Worm (Caenorhabditis elegans) whole organism, L1 larva: ENCODE results near the gene T16G12.6.

Experiments used
- C04F5.9 ChIP-seq: sonication (generic microtip); optimal IDR thresholded peaks from 2 replicates; lab custom pipeline; 2016; ENCODE audit warnings: missing genetic modification characterization, missing compliant biosample characterization
- Y116A8C.19 ChIP-seq: sonication (generic microtip); optimal IDR thresholded peaks from 2 replicates; lab custom pipeline; 2016; ENCODE audit warnings: missing compliant biosample characterization, missing genetic modification characterization, borderline replicate concordance
- aly-2 ChIP-seq: fragments of 150-350 bp; optimal IDR thresholded peaks from 2 replicates; lab custom pipeline; 2014; ENCODE audit warnings: missing biosample characterization, missing genetic modification characterization
- ama-1 ChIP-seq: fragments of 150-350 bp; optimal IDR thresholded peaks from 2 replicates; lab custom pipeline; 2014
- ceh-8 ChIP-seq: fragments of 200-800 bp; sonication (Bioruptor generic); optimal IDR thresholded peaks from 2 replicates; lab custom pipeline; 2018; ENCODE audit warnings: mild to moderate bottlenecking, missing genetic modification characterization, moderate library complexity, missing compliant biosample characterization
- ceh-82 ChIP-seq, 3 experiments: fragments of 150-350 bp in 1 of 3; sonication (generic microtip) in 2 of 3; optimal IDR thresholded peaks; 2 replicates each; lab custom pipeline; 2014 to 2017; ENCODE audit warnings: missing biosample characterization in 3 of 3, missing genetic modification characterization in 3 of 3
- dsc-1 ChIP-seq: sonication (generic microtip); optimal IDR thresholded peaks from 2 replicates; lab custom pipeline; 2016; ENCODE audit warnings: mild to moderate bottlenecking, missing genetic modification characterization, missing compliant biosample characterization
- efl-1 ChIP-seq, 4 experiments: fragments of 150-350 bp; optimal IDR thresholded peaks in 3 of 4; peaks in 1 of 4; 1 replicate in 1 of 4; 2 replicates in 3 of 4; lab custom pipeline; 2014; ENCODE audit warnings: missing biosample characterization in 2 of 4, missing genetic modification characterization in 2 of 4, missing genetic modification reagents in 2 of 4
- egl-27 ChIP-seq, 2 experiments: fragments of 150-350 bp in 1 of 2; sonication (generic microtip); optimal IDR thresholded peaks; 3 replicates each; lab custom pipeline; 2017 to 2018; ENCODE audit warnings: missing biosample characterization in 2 of 2, missing genetic modification characterization in 2 of 2, missing genetic modification reagents in 2 of 2
- fkh-10 ChIP-seq: sonication (generic microtip); optimal IDR thresholded peaks from 2 replicates; lab custom pipeline; 2017; ENCODE audit warnings: missing biosample characterization, missing genetic modification reagents, missing genetic modification characterization
- fkh-8 ChIP-seq: sonication (generic microtip); optimal IDR thresholded peaks from 2 replicates; lab custom pipeline; 2016; ENCODE audit warnings: mild to moderate bottlenecking, missing genetic modification characterization, missing compliant biosample characterization
- fos-1 ChIP-seq: fragments of 150-350 bp; optimal IDR thresholded peaks from 2 replicates; lab custom pipeline; 2014; ENCODE audit warnings: missing biosample characterization, missing genetic modification characterization
- hlh-4 ChIP-seq: sonication (generic microtip); optimal IDR thresholded peaks from 2 replicates; lab custom pipeline; 2016; ENCODE audit warnings: mild to moderate bottlenecking, missing genetic modification characterization, missing compliant biosample characterization
- isw-1 ChIP-seq: fragments of 200-800 bp; sonication (Bioruptor generic); IDR thresholded peaks from 2 replicates; pipeline ENCODE4 v1.3.6; 2022; ENCODE audit warnings: missing genetic modification characterization, missing compliant biosample characterization
- lin-14 ChIP-seq: fragments of 200-800 bp; sonication (Bioruptor generic); optimal IDR thresholded peaks from 2 replicates; lab custom pipeline; 2018; ENCODE audit warnings: mild to moderate bottlenecking, missing genetic modification characterization, moderate library complexity, missing compliant biosample characterization
- lin-35 ChIP-seq, 2 experiments: fragments of 150-350 bp; optimal IDR thresholded peaks; 2 replicates each; lab custom pipeline; 2014; ENCODE audit warnings: missing biosample characterization in 2 of 2, missing genetic modification characterization in 2 of 2, missing genetic modification reagents in 2 of 2
- lin-39 ChIP-seq: fragments of 150-350 bp; optimal IDR thresholded peaks from 2 replicates; lab custom pipeline; 2014; ENCODE audit warnings: missing biosample characterization, missing genetic modification reagents, missing genetic modification characterization
- lir-3 ChIP-seq: sonication (generic microtip); optimal IDR thresholded peaks from 2 replicates; lab custom pipeline; 2016; ENCODE audit warnings: mild to moderate bottlenecking, missing genetic modification characterization, moderate library complexity, missing compliant biosample characterization; ENCODE audit not compliant: poor library complexity
- mdl-1 ChIP-seq, 2 experiments: fragments of 150-350 bp; optimal IDR thresholded peaks; 2 replicates each; lab custom pipeline; 2014 to 2017; ENCODE audit warnings: missing biosample characterization in 2 of 2, missing genetic modification characterization in 2 of 2, inconsistent platforms in 1 of 2
- mef-2 ChIP-seq: fragments of 150-350 bp; optimal IDR thresholded peaks from 2 replicates; lab custom pipeline; 2014; ENCODE audit warnings: missing biosample characterization, missing genetic modification characterization
- mep-1 ChIP-seq: fragments of 150-350 bp; optimal IDR thresholded peaks from 2 replicates; lab custom pipeline; 2014; ENCODE audit warnings: missing biosample characterization, missing genetic modification characterization
- nhr-11 ChIP-seq: fragments of 150-350 bp; optimal IDR thresholded peaks from 2 replicates; lab custom pipeline; 2014; ENCODE audit warnings: missing biosample characterization, missing genetic modification characterization
- nhr-12 ChIP-seq: sonication (generic microtip); optimal IDR thresholded peaks from 2 replicates; lab custom pipeline; 2017; ENCODE audit warnings: missing biosample characterization, missing genetic modification characterization
- nhr-20 ChIP-seq: sonication (generic microtip); optimal IDR thresholded peaks from 2 replicates; lab custom pipeline; 2016; ENCODE audit warnings: mild to moderate bottlenecking, missing genetic modification characterization, missing compliant biosample characterization
- nhr-237 ChIP-seq: fragments of 150-350 bp; optimal IDR thresholded peaks from 2 replicates; lab custom pipeline; 2014; ENCODE audit warnings: missing biosample characterization, missing genetic modification characterization
- nhr-47 ChIP-seq: sonication (generic microtip); optimal IDR thresholded peaks from 2 replicates; lab custom pipeline; 2016; ENCODE audit warnings: mild to moderate bottlenecking, missing genetic modification characterization, moderate library complexity, missing compliant biosample characterization
- nhr-71 ChIP-seq: sonication (generic microtip); optimal IDR thresholded peaks from 2 replicates; lab custom pipeline; 2016; ENCODE audit warnings: mild to moderate bottlenecking, missing genetic modification characterization, moderate library complexity, missing compliant biosample characterization
- nhr-76 ChIP-seq: sonication (generic microtip); optimal IDR thresholded peaks from 2 replicates; lab custom pipeline; 2017; ENCODE audit warnings: missing biosample characterization, missing genetic modification characterization
- nhr-84 ChIP-seq: sonication (generic microtip); optimal IDR thresholded peaks from 2 replicates; lab custom pipeline; 2017; ENCODE audit warnings: missing biosample characterization, missing genetic modification characterization
- pax-3 ChIP-seq: fragments of 200-800 bp; sonication (Bioruptor generic); optimal IDR thresholded peaks from 2 replicates; lab custom pipeline; 2018; ENCODE audit warnings: mild to moderate bottlenecking, missing genetic modification characterization, moderate library complexity, missing compliant biosample characterization
- sox-4 ChIP-seq: sonication (generic microtip); optimal IDR thresholded peaks from 2 replicates; lab custom pipeline; 2016; ENCODE audit warnings: missing genetic modification characterization, missing compliant biosample characterization
- sup-37 ChIP-seq: fragments of 200-800 bp; sonication (Bioruptor generic); optimal IDR thresholded peaks from 2 replicates; lab custom pipeline; 2018; ENCODE audit warnings: mild to moderate bottlenecking, missing genetic modification characterization, missing compliant biosample characterization
- swsn-7 ChIP-seq: sonication (generic microtip); optimal IDR thresholded peaks from 2 replicates; lab custom pipeline; 2016; ENCODE audit warnings: missing genetic modification characterization, missing compliant biosample characterization
- unc-30 ChIP-seq: sonication (generic microtip); optimal IDR thresholded peaks from 2 replicates; lab custom pipeline; 2017; ENCODE audit warnings: missing biosample characterization, missing genetic modification characterization
- unc-86 ChIP-seq: sonication (generic microtip); optimal IDR thresholded peaks from 2 replicates; lab custom pipeline; 2016; ENCODE audit warnings: missing genetic modification characterization, missing compliant biosample characterization
- unc-98 ChIP-seq: fragments of 200-800 bp; sonication (Bioruptor generic); IDR thresholded peaks from 2 replicates; pipeline ENCODE4 v1.3.6; 2022; ENCODE audit warnings: missing genetic modification characterization, missing compliant biosample characterization
- xbp-1 ChIP-seq: sonication (generic microtip); optimal IDR thresholded peaks from 2 replicates; lab custom pipeline; 2016; ENCODE audit warnings: missing genetic modification characterization, missing compliant biosample characterization
- ztf-11 ChIP-seq, 2 experiments: sonication (generic microtip); optimal IDR thresholded peaks; 2 replicates each; lab custom pipeline; 2016 to 2017; ENCODE audit warnings: missing genetic modification characterization in 2 of 2, missing biosample characterization in 1 of 2, missing compliant biosample characterization in 1 of 2
- ztf-4 ChIP-seq: fragments of 150-350 bp; optimal IDR thresholded peaks from 2 replicates; lab custom pipeline; 2014; ENCODE audit warnings: missing biosample characterization, missing genetic modification characterization

T16G12.6 gene

DNA sequence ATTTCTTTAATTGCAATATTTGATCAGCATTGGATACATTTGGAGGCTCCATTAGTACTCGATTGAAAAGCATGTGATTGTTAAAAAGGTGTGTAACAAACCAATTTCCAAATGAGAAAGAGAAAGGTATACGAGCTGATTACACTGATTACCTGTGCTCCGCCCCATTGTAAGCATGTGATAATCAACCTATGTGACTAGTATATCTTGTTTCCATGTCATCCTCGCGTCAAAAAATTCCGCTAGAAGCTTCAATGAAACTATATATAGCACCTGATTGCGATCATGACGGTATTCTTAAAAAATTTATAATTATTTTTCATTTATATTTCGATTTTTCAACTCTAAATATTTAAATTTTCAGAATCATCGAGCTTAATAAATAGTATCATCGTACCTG, 38.8 kb upstream of the T16G12.6 start, which contains the start of gene M04D8.4:
Gene M04D8.4 (minus strand): TSS at position 101 of the 400 bp plus-strand sequence.
- TF ChIP-seq ceh-8, result peak; percentile 60
- TF ChIP-seq ceh-82 (tag; optimal IDR thresholded peaks at IDR 0.05; lab: Kevin White, UChicago), result no peak
- no peak for TF ChIP-seq efl-1 (optimal IDR thresholded peaks at IDR 0.05; lab: Kevin White, UChicago)
- TF ChIP-seq efl-1 (GFP tag; optimal IDR thresholded peaks at IDR 0.05 in 1 of 2; lab: Kevin White, UChicago), result no peak
- no peak for TF ChIP-seq aly-2 (tag; lab: Kevin White, UChicago)
- TF ChIP-seq, all 84 proteins: peak for 1

DNA sequence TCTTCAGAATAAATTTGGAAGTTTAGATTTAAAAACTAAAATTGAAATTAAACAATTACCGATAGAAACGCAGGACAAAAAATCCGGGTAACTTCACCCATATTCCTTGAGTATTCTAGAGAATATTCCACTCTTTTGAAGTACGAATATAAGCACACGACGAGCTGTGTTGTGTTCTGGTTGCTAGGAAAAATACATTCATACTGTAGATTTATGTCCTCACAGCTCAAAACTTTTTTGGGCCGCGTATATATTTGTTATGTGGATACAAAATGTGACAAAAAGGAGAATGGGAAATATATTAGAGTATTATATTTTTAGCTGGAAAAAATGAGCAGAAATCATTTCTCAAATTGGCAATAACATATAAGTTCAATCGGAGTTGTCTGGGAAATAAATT, 36.2 kb upstream of the T16G12.6 start, which contains the start of gene M04D8.5:
Gene M04D8.5 (minus strand): TSS at position 101 of the 400 bp plus-strand sequence.
- no peak for TF ChIP-seq swsn-7 (tag; lab: Kevin White, UChicago)

ce11 chrIII:10033881-10034280, 35.5 kb upstream of the T16G12.6 start, which contains the start of gene M04D8.8:
Gene M04D8.8, plus strand, starts transcription at chrIII:10034181.
- TF ChIP-seq unc-86 (tag; lab: Kevin White, UChicago), result no peak
- TF ChIP-seq ztf-11 (tag; optimal IDR thresholded peaks at IDR 0.05; lab: Kevin White, UChicago), result no peak
- TF ChIP-seq lin-14, result no peak
- TF ChIP-seq mdl-1 (tag; optimal IDR thresholded peaks at IDR 0.05; lab: Kevin White, UChicago), result no peak
- no peak for TF ChIP-seq nhr-76 (tag; lab: Kevin White, UChicago)
- no peak for TF ChIP-seq lin-35 (GFP tag; optimal IDR thresholded peaks at IDR 0.05; lab: Kevin White, UChicago)
- no peak for TF ChIP-seq nhr-84 (tag; lab: Kevin White, UChicago)
- TF ChIP-seq lir-3, result no peak
- no peak for TF ChIP-seq sup-37
- no peak for TF ChIP-seq unc-30
- TF ChIP-seq efl-1 (optimal IDR thresholded peaks at IDR 0.05; lab: Kevin White, UChicago), result no peak
- TF ChIP-seq efl-1 (GFP tag; optimal IDR thresholded peaks at IDR 0.05 in 1 of 2; lab: Kevin White, UChicago), result no peak
- no peak for TF ChIP-seq nhr-12
- TF ChIP-seq ceh-8, result no peak
- TF ChIP-seq mef-2 (tag; lab: Kevin White, UChicago), result no peak
- no peak for TF ChIP-seq nhr-237

ce11 chrIII:10035783-10036182, 33.6 kb upstream of the T16G12.6 start, which contains the start of gene xbx-3:
Gene xbx-3, plus strand, starts transcription at chrIII:10035945.
- TF ChIP-seq dsc-1 (tag; lab: Kevin White, UChicago), result peak; percentile 29
- TF ChIP-seq unc-98 (GFP tag; lab: Robert Waterston, UW), result no peak
- peak; percentile 79 for TF ChIP-seq nhr-47
- no peak for TF ChIP-seq ama-1
- TF ChIP-seq pax-3 (tag; lab: Kevin White, UChicago), result peak; percentile 29
- TF ChIP-seq swsn-7 (tag; lab: Kevin White, UChicago), result peak; percentile 44
- no peak for TF ChIP-seq C04F5.9 (tag; lab: Kevin White, UChicago)
- peak; percentile 27 for TF ChIP-seq xbp-1 (tag; lab: Kevin White, UChicago)
- TF ChIP-seq isw-1 (GFP tag; lab: Robert Waterston, UW), result no peak
- no peak for TF ChIP-seq egl-27 (tag; optimal IDR thresholded peaks at IDR 0.05; lab: Kevin White, UChicago)
- peak; percentile 84 for TF ChIP-seq nhr-71 (tag; lab: Kevin White, UChicago)
- TF ChIP-seq Y116A8C.19 (tag; lab: Kevin White, UChicago), result no peak
- TF ChIP-seq hlh-4, result no peak
- peak; percentile 17 for TF ChIP-seq fkh-10 (GFP tag; lab: Kevin White, UChicago)
- peak; percentile 20 for TF ChIP-seq mep-1
- peak; percentile 66 for TF ChIP-seq nhr-11 (tag; lab: Kevin White, UChicago)
- peak; percentile 98 for TF ChIP-seq fkh-8
- no peak for TF ChIP-seq aly-2 (tag; lab: Kevin White, UChicago)
- peak; percentile 13 for TF ChIP-seq nhr-20 (tag; lab: Kevin White, UChicago)
- peak; percentile 84 for TF ChIP-seq sox-4
- TF ChIP-seq fos-1 (tag; lab: Kevin White, UChicago), result no peak
- TF ChIP-seq ztf-4, result peak; percentile 34
- TF ChIP-seq lin-39, result no peak
